Worm (Caenorhabditis elegans) whole organism, L4 larva: ENCODE results near the gene F13E9.19.

Experiments used
- D1046.2 ChIP-seq: fragments of 200-800 bp; sonication (Bioruptor generic); IDR thresholded peaks from 2 replicates; pipeline ENCODE4 v1.3.6; 2022; ENCODE audit warnings: missing genetic modification characterization, missing compliant biosample characterization
- R02D3.7 ChIP-seq: fragments of 150-350 bp; sonication (generic microtip); optimal IDR thresholded peaks from 3 replicates; lab custom pipeline; 2014; ENCODE audit warnings: missing biosample characterization, missing genetic modification characterization
- T26A8.4 ChIP-seq: fragments of 200-800 bp; sonication (Bioruptor generic); IDR thresholded peaks from 2 replicates; pipeline ENCODE4 v1.3.6; 2022; ENCODE audit warnings: missing genetic modification characterization, missing compliant biosample characterization
- Y75B8A.6 ChIP-seq: fragments of 200-800 bp; sonication (Bioruptor generic); IDR thresholded peaks from 2 replicates; pipeline ENCODE4 v1.3.6; 2022; ENCODE audit warnings: missing genetic modification reagents, missing genetic modification characterization, missing compliant biosample characterization
- ZK546.5 ChIP-seq, 2 experiments: sonication (generic microtip); optimal IDR thresholded peaks; 2 replicates each; lab custom pipeline; 2017; ENCODE audit warnings: missing biosample characterization in 2 of 2, missing genetic modification characterization in 2 of 2
- arid-1 ChIP-seq: fragments of 200-800 bp; sonication (Bioruptor generic); conservative IDR thresholded peaks from 2 replicates; pipeline ENCODE4 v1.3.6; 2022; ENCODE audit warnings: missing genetic modification reagents, missing genetic modification characterization, missing compliant biosample characterization
- ceh-20 ChIP-seq: fragments of 200-800 bp; sonication (Bioruptor generic); IDR thresholded peaks from 2 replicates; pipeline ENCODE4 v1.3.6; 2022; ENCODE audit warnings: missing genetic modification reagents, missing genetic modification characterization, missing compliant biosample characterization
- ceh-28 ChIP-seq: fragments of 150-350 bp; optimal IDR thresholded peaks from 2 replicates; lab custom pipeline; 2014; ENCODE audit warnings: missing biosample characterization, missing genetic modification reagents, missing genetic modification characterization
- ceh-44 ChIP-seq: fragments of 200-800 bp; sonication (Bioruptor generic); IDR thresholded peaks from 2 replicates; pipeline ENCODE4 v1.3.6; 2022; ENCODE audit warnings: missing genetic modification reagents, missing genetic modification characterization, missing compliant biosample characterization
- cey-2 ChIP-seq: sonication (generic microtip); optimal IDR thresholded peaks from 3 replicates; lab custom pipeline; 2017; ENCODE audit warnings: missing genetic modification characterization, mild to moderate bottlenecking, missing compliant biosample characterization, antibody characterized with exemption, borderline replicate concordance; ENCODE audit not compliant: insufficient read depth
- ctbp-1 ChIP-seq: fragments of 200-800 bp; sonication (Bioruptor generic); IDR thresholded peaks from 2 replicates; pipeline ENCODE4 v1.3.6; 2022; ENCODE audit warnings: missing genetic modification reagents, missing genetic modification characterization, missing compliant biosample characterization
- daf-16 ChIP-seq, 3 experiments: sonication (generic microtip); optimal IDR thresholded peaks; 2 replicates each; lab custom pipeline; 2016 to 2017; ENCODE audit warnings: missing genetic modification characterization in 3 of 3, missing genetic modification reagents in 3 of 3, mild to moderate bottlenecking in 2 of 3, missing compliant biosample characterization in 2 of 3, missing biosample characterization in 1 of 3, moderate library complexity in 1 of 3
- dmd-6 ChIP-seq: fragments of 200-800 bp; sonication (Bioruptor generic); IDR thresholded peaks from 2 replicates; pipeline ENCODE4 v1.3.6; 2022; ENCODE audit warnings: missing genetic modification reagents, missing genetic modification characterization, missing compliant biosample characterization
- dmd-9 ChIP-seq: fragments of 200-800 bp; sonication (Bioruptor generic); IDR thresholded peaks from 2 replicates; pipeline ENCODE4 v1.3.6; 2022; ENCODE audit warnings: missing genetic modification reagents, missing genetic modification characterization, missing compliant biosample characterization
- egl-43 ChIP-seq: fragments of 200-800 bp; sonication (Bioruptor generic); IDR thresholded peaks from 2 replicates; pipeline ENCODE4 v1.3.6; 2022; ENCODE audit warnings: missing genetic modification reagents, missing genetic modification characterization, missing compliant biosample characterization
- fos-1 ChIP-seq: fragments of 150-350 bp; optimal IDR thresholded peaks from 2 replicates; lab custom pipeline; 2014; ENCODE audit warnings: missing biosample characterization, missing genetic modification characterization
- gei-8 ChIP-seq: fragments of 200-800 bp; sonication (Bioruptor generic); optimal IDR thresholded peaks from 2 replicates; lab custom pipeline; 2018; ENCODE audit warnings: mild to moderate bottlenecking, missing genetic modification characterization, missing compliant biosample characterization
- hif-1 ChIP-seq, 2 experiments: sonication (generic microtip); optimal IDR thresholded peaks; 2 replicates each; lab custom pipeline; 2016 to 2017; ENCODE audit warnings: missing compliant biosample characterization in 2 of 2, missing genetic modification characterization in 2 of 2, missing genetic modification reagents in 2 of 2, missing genotype in 2 of 2, mild to moderate bottlenecking in 1 of 2
- hlh-11 ChIP-seq: fragments of 200-800 bp; sonication (Bioruptor generic); optimal IDR thresholded peaks from 2 replicates; lab custom pipeline; 2018; ENCODE audit warnings: mild to moderate bottlenecking, missing genetic modification characterization, missing compliant biosample characterization
- hmg-1.1 ChIP-seq: fragments of 200-800 bp; sonication (Bioruptor generic); IDR thresholded peaks from 2 replicates; pipeline ENCODE4 v1.3.6; 2022; ENCODE audit warnings: missing genetic modification reagents, missing genetic modification characterization, missing compliant biosample characterization
- lin-13 ChIP-seq: fragments of 150-350 bp; optimal IDR thresholded peaks from 2 replicates; lab custom pipeline; 2014; ENCODE audit warnings: missing biosample characterization, missing genetic modification reagents, missing genetic modification characterization
- lin-29 ChIP-seq: fragments of 200-800 bp; sonication (Bioruptor generic); IDR thresholded peaks from 2 replicates; pipeline ENCODE4 v1.3.6; 2022; ENCODE audit warnings: missing genetic modification reagents, missing genetic modification characterization, missing compliant biosample characterization
- lsy-2 ChIP-seq, 2 experiments: fragments of 150-350 bp in 1 of 2; sonication (generic microtip) in 1 of 2; optimal IDR thresholded peaks; 2 replicates each; lab custom pipeline; 2014 to 2017; ENCODE audit warnings: missing biosample characterization in 2 of 2, missing genetic modification characterization in 2 of 2
- madf-9 ChIP-seq: fragments of 200-800 bp; sonication (Bioruptor generic); conservative IDR thresholded peaks from 2 replicates; pipeline ENCODE4 v1.3.6; 2022; ENCODE audit warnings: missing genetic modification reagents, missing genetic modification characterization, missing compliant biosample characterization
- mdl-1 ChIP-seq, 2 experiments: fragments of 150-350 bp in 1 of 2; sonication (generic microtip) in 1 of 2; optimal IDR thresholded peaks; 2 replicates each; lab custom pipeline; 2014 to 2017; ENCODE audit warnings: missing biosample characterization in 2 of 2, missing genetic modification characterization in 2 of 2
- mdt-29 ChIP-seq: fragments of 200-800 bp; sonication (Bioruptor generic); IDR thresholded peaks from 2 replicates; pipeline ENCODE4 v1.3.6; 2022; ENCODE audit warnings: missing genetic modification reagents, missing genetic modification characterization, missing compliant biosample characterization
- mxl-3 ChIP-seq: fragments of 200-800 bp; sonication (Bioruptor generic); optimal IDR thresholded peaks from 2 replicates; lab custom pipeline; 2018; ENCODE audit warnings: mild to moderate bottlenecking, missing genetic modification characterization, missing compliant biosample characterization
- nhr-10 ChIP-seq: fragments of 150-350 bp; optimal IDR thresholded peaks from 2 replicates; lab custom pipeline; 2014; ENCODE audit warnings: missing biosample characterization, missing genetic modification characterization
- nhr-102 ChIP-seq: sonication (generic microtip); optimal IDR thresholded peaks from 2 replicates; lab custom pipeline; 2016; ENCODE audit warnings: mild to moderate bottlenecking, missing genetic modification characterization, moderate library complexity, missing compliant biosample characterization
- nhr-11 ChIP-seq: fragments of 150-350 bp; optimal IDR thresholded peaks from 2 replicates; lab custom pipeline; 2014; ENCODE audit warnings: missing biosample characterization, missing genetic modification characterization
- nhr-25 ChIP-seq: sonication (generic microtip); optimal IDR thresholded peaks from 2 replicates; lab custom pipeline; 2017; ENCODE audit warnings: missing genetic modification characterization, mild to moderate bottlenecking, missing compliant biosample characterization, antibody characterized with exemption, moderate library complexity, borderline replicate concordance; ENCODE audit not compliant: insufficient read depth
- nhr-48 ChIP-seq: sonication (generic microtip); optimal IDR thresholded peaks from 2 replicates; lab custom pipeline; 2016; ENCODE audit warnings: mild to moderate bottlenecking, missing genetic modification characterization, missing compliant biosample characterization
- nhr-77 ChIP-seq: fragments of 150-350 bp; optimal IDR thresholded peaks from 2 replicates; lab custom pipeline; 2014; ENCODE audit warnings: missing biosample characterization, missing genetic modification characterization
- saeg-2 ChIP-seq: fragments of 200-800 bp; sonication (Bioruptor generic); IDR thresholded peaks from 2 replicates; pipeline ENCODE4 v1.3.6; 2022; ENCODE audit warnings: missing genetic modification reagents, missing genetic modification characterization, missing compliant biosample characterization
- sdz-12 ChIP-seq: fragments of 200-800 bp; sonication (Bioruptor generic); optimal IDR thresholded peaks from 2 replicates; lab custom pipeline; 2018; ENCODE audit warnings: mild to moderate bottlenecking, missing genetic modification characterization, missing compliant biosample characterization
- set-16 ChIP-seq: fragments of 200-800 bp; sonication (Bioruptor generic); IDR thresholded peaks from 2 replicates; pipeline ENCODE4 v1.3.6; 2022; ENCODE audit warnings: missing genetic modification reagents, missing genetic modification characterization, missing compliant biosample characterization
- snpc-1.2 ChIP-seq: fragments of 200-800 bp; sonication (Bioruptor generic); IDR thresholded peaks from 2 replicates; pipeline ENCODE4 v1.3.6; 2022; ENCODE audit warnings: missing genetic modification reagents, missing genetic modification characterization, missing compliant biosample characterization
- spr-1 ChIP-seq: sonication (generic microtip); optimal IDR thresholded peaks from 2 replicates; lab custom pipeline; 2016; ENCODE audit warnings: mild to moderate bottlenecking, missing genetic modification characterization, missing compliant biosample characterization
- tra-1 ChIP-seq: fragments of 200-800 bp; sonication (Bioruptor generic); IDR thresholded peaks from 2 replicates; pipeline ENCODE4 v1.3.6; 2022; ENCODE audit warnings: missing genetic modification reagents, missing genetic modification characterization, missing compliant biosample characterization
- unc-130 ChIP-seq: sonication (generic microtip); optimal IDR thresholded peaks from 2 replicates; lab custom pipeline; 2016; ENCODE audit warnings: missing genetic modification reagents, missing genetic modification characterization, missing compliant biosample characterization
- unc-62 ChIP-seq, 3 experiments: fragments of 150-350 bp in 1 of 3; sonication (generic microtip); optimal IDR thresholded peaks in 2 of 3; peaks in 1 of 3; 1 replicate in 1 of 3; 2 replicates in 2 of 3; lab custom pipeline; 2014 to 2017; ENCODE audit warnings: missing biosample characterization in 3 of 3, missing genetic modification characterization in 3 of 3, missing genetic modification reagents in 3 of 3, missing genotype in 1 of 3
- zfp-2 ChIP-seq: sonication (generic microtip); optimal IDR thresholded peaks from 2 replicates; lab custom pipeline; 2016; ENCODE audit warnings: mild to moderate bottlenecking, missing genetic modification characterization, missing compliant biosample characterization
- ztf-11 ChIP-seq: fragments of 150-350 bp; optimal IDR thresholded peaks from 2 replicates; lab custom pipeline; 2014; ENCODE audit warnings: missing biosample characterization, missing genetic modification characterization
- ztf-7 ChIP-seq: fragments of 150-350 bp; optimal IDR thresholded peaks from 2 replicates; lab custom pipeline; 2014; ENCODE audit warnings: missing biosample characterization, missing genetic modification characterization

F13E9.19 gene

ce11 chrIV:10933777-10934546 is 34.8 kb downstream of the F13E9.19 start (continued):
- no peak for TF ChIP-seq R02D3.7 (tag; lab: Kevin White, UChicago)
- TF ChIP-seq mdl-1 (tag; optimal IDR thresholded peaks at IDR 0.05; lab: Kevin White, UChicago) = no peak
- peak; percentile 51 for TF ChIP-seq mdt-29
- TF ChIP-seq tra-1 (GFP tag; lab: Robert Waterston, UW) = peak; percentile 62
- TF ChIP-seq ztf-7 (tag; lab: Kevin White, UChicago) = no peak
- TF ChIP-seq fos-1 (tag; lab: Kevin White, UChicago) = no peak

- TF ChIP-seq nhr-10 (tag; lab: Kevin White, UChicago) (no peak), hlh-11 (tag; lab: Kevin White, UChicago) (no peak), zfp-2 (tag; lab: Kevin White, UChicago) (no peak), dmd-9 (no peak), unc-62 (GFP tag; optimal IDR thresholded peaks at IDR 0.05 in 1 of 2; lab: Kevin White, UChicago) (peak in 1 of 2 experiments; percentile 42), unc-62 (tag; optimal IDR thresholded peaks at IDR 0.05; lab: Kevin White, UChicago) (no peak), spr-1 (tag; lab: Kevin White, UChicago) (no peak), D1046.2 (no peak)
- TF ChIP-seq, all 104 proteins: peak for 1
Observed at ce11 chrIV:10934786-10935185, 35.6 kb downstream of the F13E9.19 start.

- TF ChIP-seq sdz-12 (GFP tag; lab: Kevin White, UChicago) (no peak), ctbp-1 (GFP tag; lab: Robert Waterston, UW) (peak; percentile 80), nhr-48 (peak; percentile 81), cey-2 (no peak), nhr-102 (tag; lab: Kevin White, UChicago) (peak; percentile 43), mxl-3 (GFP tag; lab: Kevin White, UChicago) (peak; percentile 80), hif-1 (tag; optimal IDR thresholded peaks at IDR 0.05; lab: Kevin White, UChicago) (peak in 1 of 2 experiments; percentile 62), lsy-2 (tag; optimal IDR thresholded peaks at IDR 0.05; lab: Kevin White, UChicago) (peak; percentile 85 to 90), set-16 (GFP tag; lab: Robert Waterston, UW) (peak; percentile 49), saeg-2 (GFP tag; lab: Robert Waterston, UW) (no peak), ceh-44 (GFP tag; lab: Robert Waterston, UW) (no peak; the same call in 1 of the 2 replicates), snpc-1.2 (GFP tag; lab: Robert Waterston, UW) (peak; percentile 33; the same call in 1 of the 2 replicates), unc-130 (GFP tag; lab: Kevin White, UChicago) (no peak), mdl-1 (tag; optimal IDR thresholded peaks at IDR 0.05; lab: Kevin White, UChicago) (peak; percentile 52 to 88), Y75B8A.6 (GFP tag; lab: Robert Waterston, UW) (no peak), T26A8.4 (GFP tag; lab: Robert Waterston, UW) (peak; percentile 50; the same call in 1 of the 2 replicates), madf-9 (GFP tag; lab: Robert Waterston, UW) (peak; percentile 57; the same call in 1 of the 2 replicates), ceh-20 (peak; percentile 91), arid-1 (GFP tag; lab: Robert Waterston, UW) (0 out of 2 replicates have a peak, but pooled peaks have one; percentile 34), nhr-77 (tag; lab: Kevin White, UChicago) (peak; percentile 75), gei-8 (GFP tag; lab: Kevin White, UChicago) (peak; percentile 4), nhr-25 (tag; lab: Kevin White, UChicago) (no peak), lin-13 (GFP tag; lab: Kevin White, UChicago) (peak; percentile 58), nhr-11 (tag; lab: Kevin White, UChicago) (peak; percentile 93), ceh-28 (tag; lab: Kevin White, UChicago) (peak; percentile 59), daf-16 (GFP tag; optimal IDR thresholded peaks at IDR 0.05; lab: Kevin White, UChicago) (peak in 1 of 2 experiments; percentile 50), daf-16 (tag; optimal IDR thresholded peaks at IDR 0.05; lab: Kevin White, UChicago) (peak; percentile 67), dmd-6 (peak; percentile 88), egl-43 (GFP tag; lab: Robert Waterston, UW) (peak; percentile 73; the same call in 1 of the 2 replicates), ztf-11 (tag; lab: Kevin White, UChicago) (no peak), hmg-1.1 (peak; percentile 78), ZK546.5 (tag; optimal IDR thresholded peaks at IDR 0.05; lab: Kevin White, UChicago) (no peak), lin-29 (GFP tag; lab: Robert Waterston, UW) (no peak)
Observed at ce11 chrIV:10935336-10935735, 36.1 kb downstream of the F13E9.19 start.
